Fruit fly (Drosophila melanogaster) whole organism, embryonic: ENCODE results near the gene CG15263.

ENCODE experiments used
- CG15011 ChIP-seq: fragments of 200-800 bp; sonication (Bioruptor generic); optimal IDR thresholded peaks from 3 replicates; lab custom pipeline; 2018; ENCODE audit warnings: missing biosample characterization, mild to moderate bottlenecking, missing genetic modification characterization
- CG1602 ChIP-seq: fragments of 200-800 bp; sonication (Bioruptor generic); optimal IDR thresholded peaks from 3 replicates; lab custom pipeline; 2016; ENCODE audit warnings: missing biosample characterization, missing genetic modification characterization
- CG3847 ChIP-seq: fragments of 200-800 bp; sonication (Bioruptor generic); IDR thresholded peaks from 2 replicates; pipeline ENCODE4 v1.3.6; 2022; ENCODE audit warnings: missing biosample characterization, missing genetic modification characterization
- CG4707 ChIP-seq: fragments of 200-800 bp; sonication (Bioruptor generic); optimal IDR thresholded peaks from 2 replicates; lab custom pipeline; 2018; ENCODE audit warnings: missing biosample characterization, mild to moderate bottlenecking, missing genetic modification characterization, moderate library complexity
- CG7372 ChIP-seq: fragments of 200-800 bp; sonication (Bioruptor generic); IDR thresholded peaks from 2 replicates; pipeline ENCODE4 v1.3.6; 2022; ENCODE audit warnings: missing biosample characterization, missing genetic modification characterization
- CG7839 ChIP-seq: fragments of 200-800 bp; sonication (Bioruptor generic); optimal IDR thresholded peaks from 3 replicates; lab custom pipeline; 2018; ENCODE audit warnings: missing biosample characterization, mild to moderate bottlenecking, missing genetic modification characterization, moderate library complexity
- Dfd ChIP-seq, 2 experiments: fragments of >200 bp; optimal IDR thresholded peaks; 2 replicates each; lab custom pipeline; 2017; ENCODE audit warnings: missing biosample characterization in 2 of 2, missing genetic modification characterization in 2 of 2
- Dip3 ChIP-seq: fragments of 200-800 bp; sonication (Bioruptor generic); optimal IDR thresholded peaks from 3 replicates; lab custom pipeline; 2016; ENCODE audit warnings: missing biosample characterization, missing genetic modification characterization
- abd-A ChIP-seq: fragments of 200-800 bp; sonication (Bioruptor generic); optimal IDR thresholded peaks from 3 replicates; lab custom pipeline; 2019; ENCODE audit warnings: missing biosample characterization, mild to moderate bottlenecking, missing genetic modification characterization, moderate library complexity
- crp ChIP-seq, 2 experiments: fragments of 200-800 bp; sonication (Bioruptor generic); optimal IDR thresholded peaks; 2 replicates in 1 of 2; 3 replicates in 1 of 2; lab custom pipeline; 2017; ENCODE audit warnings: missing biosample characterization in 2 of 2, missing genetic modification characterization in 2 of 2, mild to moderate bottlenecking in 1 of 2, moderate library complexity in 1 of 2
- dmrt11E ChIP-seq: fragments of 200-800 bp; sonication (Bioruptor generic); optimal IDR thresholded peaks from 3 replicates; lab custom pipeline; 2018; ENCODE audit warnings: missing biosample characterization, mild to moderate bottlenecking, missing genetic modification characterization, moderate library complexity
- otp ChIP-seq: fragments of 200-800 bp; sonication (Bioruptor generic); IDR thresholded peaks from 3 replicates; pipeline ENCODE4, ENCODE4 v1.3.6; 2022; ENCODE audit warnings: missing biosample characterization, missing genetic modification characterization
- schlank ChIP-seq: fragments of 200-800 bp; sonication (Bioruptor generic); optimal IDR thresholded peaks from 2 replicates; lab custom pipeline; 2018; ENCODE audit warnings: missing biosample characterization, mild to moderate bottlenecking, missing genetic modification characterization

DNA sequence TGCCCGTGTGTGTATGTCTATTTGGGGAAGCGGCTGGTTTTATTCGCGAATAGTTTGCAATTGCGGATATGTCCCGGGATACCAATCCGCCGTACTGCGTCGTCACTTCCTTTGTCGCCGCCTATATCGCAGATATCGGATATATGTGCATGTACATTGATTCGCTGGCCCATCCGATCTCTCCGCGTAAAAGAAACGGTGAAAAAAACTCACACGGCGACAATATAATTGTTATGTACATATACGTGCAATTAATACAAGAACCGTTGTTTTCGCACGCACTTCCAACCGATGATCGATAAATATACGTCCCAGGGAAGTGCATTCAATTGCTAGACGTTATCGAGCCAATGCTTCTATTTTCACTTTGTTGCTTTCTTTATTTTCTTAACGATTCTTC, 13.5 kb upstream of the CG15263 start:
- TF ChIP-seq Dip3 (GFP tag; lab: Kevin White, UChicago) (no peak), CG7372 (no peak), CG15011 (no peak), CG3847 (GFP tag; lab: Robert Waterston, UW) (no peak), abd-A (tag; lab: Kevin White, UChicago) (no peak), CG7839 (tag; lab: Kevin White, UChicago) (no peak), CG1602 (GFP tag; lab: Kevin White, UChicago) (no peak), CG4707 (GFP tag; lab: Kevin White, UChicago) (no peak), crp (GFP tag; optimal IDR thresholded peaks at IDR 0.05; lab: Kevin White, UChicago) (no peak), schlank (tag; lab: Kevin White, UChicago) (no peak), dmrt11E (no peak), Dfd (GFP tag; optimal IDR thresholded peaks at IDR 0.05; lab: Kevin White, UChicago) (no peak), otp (GFP tag; lab: Robert Waterston, UW) (no peak)
